Worm (Caenorhabditis elegans) whole organism, late embryonic: ENCODE results near the gene nhr-172.

Experiments
- C08G9.2 ChIP-seq: sonication (generic microtip); optimal IDR thresholded peaks from 2 replicates; lab custom pipeline; 2016; ENCODE audit warnings: mild to moderate bottlenecking, missing genetic modification characterization, moderate library complexity, missing compliant biosample characterization
- C38D4.7 ChIP-seq: fragments of 200-800 bp; sonication (Bioruptor generic); optimal IDR thresholded peaks from 2 replicates; lab custom pipeline; 2018; ENCODE audit warnings: mild to moderate bottlenecking, missing genetic modification characterization, moderate library complexity, missing compliant biosample characterization
- K02D7.2 ChIP-seq: sonication (generic microtip); optimal IDR thresholded peaks from 2 replicates; lab custom pipeline; 2017; ENCODE audit warnings: mild to moderate bottlenecking, missing genetic modification characterization, missing compliant biosample characterization
- K09A11.1 ChIP-seq: sonication (generic microtip); optimal IDR thresholded peaks from 2 replicates; lab custom pipeline; 2017; ENCODE audit warnings: antibody characterized with exemption, mild to moderate bottlenecking, missing genetic modification characterization, missing compliant biosample characterization; ENCODE audit not compliant: insufficient read depth
- T23F11.4 ChIP-seq: fragments of 200-800 bp; sonication (Bioruptor generic); optimal IDR thresholded peaks from 2 replicates; lab custom pipeline; 2018; ENCODE audit warnings: mild to moderate bottlenecking, missing genetic modification characterization, missing compliant biosample characterization
- ahr-1 ChIP-seq: sonication (generic microtip); optimal IDR thresholded peaks from 2 replicates; lab custom pipeline; 2016; ENCODE audit warnings: missing genetic modification characterization, missing compliant biosample characterization
- ama-1 ChIP-seq: fragments of 150-350 bp; optimal IDR thresholded peaks from 2 replicates; lab custom pipeline; 2014
- ceh-14 ChIP-seq: sonication (generic microtip); optimal IDR thresholded peaks from 2 replicates; lab custom pipeline; 2016; ENCODE audit warnings: missing genotype, missing genetic modification characterization, missing compliant biosample characterization
- ceh-18 ChIP-seq: sonication (generic microtip); optimal IDR thresholded peaks from 2 replicates; lab custom pipeline; 2016; ENCODE audit warnings: missing genetic modification characterization, missing compliant biosample characterization
- ceh-2 ChIP-seq: sonication (generic microtip); optimal IDR thresholded peaks from 2 replicates; lab custom pipeline; 2016; ENCODE audit warnings: missing genotype, missing genetic modification characterization, missing compliant biosample characterization
- ceh-22 ChIP-seq: sonication (generic microtip); optimal IDR thresholded peaks from 2 replicates; lab custom pipeline; 2017; ENCODE audit warnings: missing biosample characterization, missing genetic modification characterization
- ceh-24 ChIP-seq: sonication (generic microtip); optimal IDR thresholded peaks from 2 replicates; lab custom pipeline; 2016; ENCODE audit warnings: mild to moderate bottlenecking, missing genetic modification characterization, missing compliant biosample characterization
- ceh-30 ChIP-seq: fragments of 150-350 bp; optimal IDR thresholded peaks from 2 replicates; lab custom pipeline; 2014; ENCODE audit warnings: missing biosample characterization, missing genetic modification characterization
- ceh-34 ChIP-seq: sonication (generic microtip); optimal IDR thresholded peaks from 2 replicates; lab custom pipeline; 2016; ENCODE audit warnings: mild to moderate bottlenecking, missing genetic modification characterization, missing compliant biosample characterization
- ceh-45 ChIP-seq: fragments of 200-800 bp; sonication (Bioruptor generic); IDR thresholded peaks from 2 replicates; pipeline ENCODE4 v1.3.6; 2022; ENCODE audit warnings: missing genetic modification reagents, missing genetic modification characterization, missing compliant biosample characterization
- ceh-48 ChIP-seq: sonication (generic microtip); optimal IDR thresholded peaks from 2 replicates; lab custom pipeline; 2016; ENCODE audit warnings: missing genetic modification characterization, inconsistent platforms, missing compliant biosample characterization
- ceh-6 ChIP-seq: fragments of 200-800 bp; sonication (Bioruptor generic); optimal IDR thresholded peaks from 2 replicates; lab custom pipeline; 2018; ENCODE audit warnings: mild to moderate bottlenecking, missing genetic modification characterization, missing compliant biosample characterization
- che-1 ChIP-seq: sonication (generic microtip); optimal IDR thresholded peaks from 2 replicates; lab custom pipeline; 2016; ENCODE audit warnings: mild to moderate bottlenecking, missing genetic modification characterization, missing compliant biosample characterization
- dmd-4 ChIP-seq: sonication (generic microtip); optimal IDR thresholded peaks from 2 replicates; lab custom pipeline; 2016; ENCODE audit warnings: borderline replicate concordance, missing genetic modification characterization, missing compliant biosample characterization
- elt-2 ChIP-seq: sonication (generic microtip); optimal IDR thresholded peaks from 2 replicates; lab custom pipeline; 2016; ENCODE audit warnings: missing genetic modification reagents, missing genetic modification characterization, missing compliant biosample characterization
- elt-4 ChIP-seq: sonication (generic microtip); optimal IDR thresholded peaks from 2 replicates; lab custom pipeline; 2016; ENCODE audit warnings: missing genetic modification characterization, missing compliant biosample characterization
- fax-1 ChIP-seq: sonication (generic microtip); optimal IDR thresholded peaks from 2 replicates; lab custom pipeline; 2016; ENCODE audit warnings: missing genotype, missing genetic modification characterization, missing compliant biosample characterization
- fkh-10 ChIP-seq: fragments of 150-350 bp; optimal IDR thresholded peaks from 2 replicates; lab custom pipeline; 2014; ENCODE audit warnings: missing biosample characterization, missing genetic modification reagents, missing genetic modification characterization
- hlh-13 ChIP-seq: fragments of 200-800 bp; sonication (Bioruptor generic); optimal IDR thresholded peaks from 2 replicates; lab custom pipeline; 2018; ENCODE audit warnings: mild to moderate bottlenecking, missing genetic modification characterization, missing compliant biosample characterization
- hlh-8 ChIP-seq: sonication (generic microtip); optimal IDR thresholded peaks from 2 replicates; lab custom pipeline; 2016; ENCODE audit warnings: missing genotype, missing genetic modification characterization, missing compliant biosample characterization
- lin-11 ChIP-seq: fragments of 200-800 bp; sonication (Bioruptor generic); optimal IDR thresholded peaks from 2 replicates; lab custom pipeline; 2018; ENCODE audit warnings: mild to moderate bottlenecking, missing genetic modification characterization, missing compliant biosample characterization
- madf-2 ChIP-seq: sonication (generic microtip); optimal IDR thresholded peaks from 2 replicates; lab custom pipeline; 2017; ENCODE audit warnings: missing genetic modification characterization, missing compliant biosample characterization
- mec-3 ChIP-seq: sonication (generic microtip); optimal IDR thresholded peaks from 2 replicates; lab custom pipeline; 2016; ENCODE audit warnings: borderline replicate concordance, missing genetic modification characterization, missing compliant biosample characterization
- nhr-11 ChIP-seq: fragments of 150-350 bp; optimal IDR thresholded peaks from 2 replicates; lab custom pipeline; 2014; ENCODE audit warnings: missing biosample characterization, missing genetic modification characterization
- nhr-232 ChIP-seq: sonication (generic microtip); optimal IDR thresholded peaks from 2 replicates; lab custom pipeline; 2016; ENCODE audit warnings: missing genetic modification characterization, missing compliant biosample characterization
- npax-4 ChIP-seq: sonication (generic microtip); optimal IDR thresholded peaks from 2 replicates; lab custom pipeline; 2016; ENCODE audit warnings: missing genetic modification characterization, missing compliant biosample characterization
- odd-2 ChIP-seq: sonication (generic microtip); optimal IDR thresholded peaks from 2 replicates; lab custom pipeline; 2017; ENCODE audit warnings: antibody characterized with exemption, mild to moderate bottlenecking, missing genetic modification characterization, missing compliant biosample characterization
- pat-9 ChIP-seq: fragments of 200-800 bp; sonication (Bioruptor generic); optimal IDR thresholded peaks from 2 replicates; lab custom pipeline; 2018; ENCODE audit warnings: mild to moderate bottlenecking, missing genetic modification characterization, moderate library complexity, missing compliant biosample characterization
- pax-1 ChIP-seq: fragments of 150-350 bp; optimal IDR thresholded peaks from 2 replicates; lab custom pipeline; 2014; ENCODE audit warnings: missing biosample characterization, missing genetic modification characterization
- pha-2 ChIP-seq: sonication (generic microtip); optimal IDR thresholded peaks from 2 replicates; lab custom pipeline; 2017; ENCODE audit warnings: mild to moderate bottlenecking, missing genetic modification characterization, missing compliant biosample characterization
- pha-4 ChIP-seq: fragments of 150-350 bp; optimal IDR thresholded peaks from 2 replicates; lab custom pipeline; 2018; ENCODE audit warnings: missing biosample characterization, missing genetic modification reagents, missing genetic modification characterization
- pqm-1 ChIP-seq: sonication (generic microtip); optimal IDR thresholded peaks from 2 replicates; lab custom pipeline; 2016; ENCODE audit warnings: missing genetic modification characterization, missing compliant biosample characterization
- sdc-2 ChIP-seq: sonication (generic microtip); optimal IDR thresholded peaks from 2 replicates; lab custom pipeline; 2016; ENCODE audit warnings: missing genotype, missing genetic modification characterization, missing compliant biosample characterization
- sox-2 ChIP-seq: fragments of 200-800 bp; sonication (Bioruptor generic); IDR thresholded peaks from 2 replicates; pipeline ENCODE4 v1.3.6; 2022; ENCODE audit warnings: missing genetic modification reagents, missing genetic modification characterization, missing compliant biosample characterization
- syd-9 ChIP-seq: sonication (generic microtip); optimal IDR thresholded peaks from 2 replicates; lab custom pipeline; 2016; ENCODE audit warnings: mild to moderate bottlenecking, missing genetic modification characterization, moderate library complexity, missing compliant biosample characterization
- tbx-2 ChIP-seq: sonication (generic microtip); optimal IDR thresholded peaks from 2 replicates; lab custom pipeline; 2016; ENCODE audit warnings: missing genetic modification characterization, missing compliant biosample characterization
- tbx-7 ChIP-seq: sonication (generic microtip); optimal IDR thresholded peaks from 2 replicates; lab custom pipeline; 2016; ENCODE audit warnings: missing genotype, missing genetic modification characterization, missing compliant biosample characterization
- ttx-3 ChIP-seq: sonication (generic microtip); optimal IDR thresholded peaks from 2 replicates; lab custom pipeline; 2016; ENCODE audit warnings: missing genetic modification reagents, missing genetic modification characterization, missing compliant biosample characterization
- unc-86 ChIP-seq: sonication (generic microtip); optimal IDR thresholded peaks from 2 replicates; lab custom pipeline; 2016; ENCODE audit warnings: missing genetic modification characterization, missing compliant biosample characterization
- ztf-16 ChIP-seq: sonication (generic microtip); optimal IDR thresholded peaks from 2 replicates; lab custom pipeline; 2017; ENCODE audit warnings: missing genetic modification characterization, missing compliant biosample characterization

Gene nhr-172

DNA sequence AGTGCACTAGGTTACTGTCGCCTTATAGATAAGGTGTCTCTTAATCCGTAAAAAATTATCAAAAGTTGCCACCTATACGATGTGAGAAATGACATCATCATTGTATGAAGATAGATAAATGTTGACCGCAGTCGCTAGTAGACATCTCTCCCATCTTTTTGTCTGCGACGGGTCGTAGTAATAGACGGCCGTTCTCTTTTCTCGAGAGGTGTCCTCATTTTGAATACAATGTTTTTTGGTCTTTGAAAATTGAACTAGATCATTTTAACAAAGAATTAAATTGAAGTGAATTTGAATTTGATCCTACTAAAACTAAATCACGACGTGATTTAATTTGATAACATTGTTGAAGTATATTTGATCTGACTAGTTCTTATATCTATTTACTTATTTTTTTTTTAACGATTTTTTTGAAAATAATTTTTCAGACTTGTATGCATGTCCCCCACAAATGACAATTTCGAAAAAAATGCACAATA lies at the start of gene nhr-172, which contains the start of gene str-31:
Gene nhr-172 (plus strand): TSS at position 429 of the 479 bp plus-strand sequence.
Gene str-31 (minus strand): TSS at position 101 of the 479 bp plus-strand sequence.
- TF ChIP-seq elt-2 (tag; lab: Kevin White, UChicago) (peak; percentile 63), hlh-13 (GFP tag; lab: Kevin White, UChicago) (no peak)

DNA sequence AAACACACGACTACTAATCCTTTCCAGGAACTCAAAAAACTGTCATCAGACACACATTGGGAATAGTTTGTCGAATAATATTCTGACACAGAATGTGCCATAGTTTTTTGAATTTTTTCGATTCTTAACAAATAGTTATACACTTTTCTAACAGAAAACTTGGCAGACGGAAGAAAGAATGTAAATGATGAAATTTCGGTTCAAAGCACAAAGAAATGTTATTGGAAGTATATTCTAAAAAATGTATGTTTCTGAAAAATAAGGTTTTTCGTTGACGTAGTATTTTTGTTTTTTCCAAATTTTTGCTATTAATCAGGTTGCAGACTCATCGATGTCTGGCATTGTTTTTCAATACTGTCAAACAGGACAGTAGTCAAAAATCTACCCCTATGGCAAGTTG lies 47.9 kb upstream of the nhr-172 start, which contains the start of gene srh-92:
Gene srh-92 (minus strand): TSS at position 101 of the 400 bp plus-strand sequence.
- TF ChIP-seq ama-1 (no peak), sox-2 (GFP tag; lab: Robert Waterston, UW) (no peak), ztf-16 (no peak), ceh-2 (tag; lab: Kevin White, UChicago) (no peak), elt-2 (tag; lab: Kevin White, UChicago) (no peak), fkh-10 (no peak), lin-11 (no peak), T23F11.4 (GFP tag; lab: Kevin White, UChicago) (no peak), che-1 (tag; lab: Kevin White, UChicago) (no peak), ceh-6 (GFP tag; lab: Kevin White, UChicago) (no peak), ttx-3 (tag; lab: Kevin White, UChicago) (no peak), C08G9.2 (tag; lab: Kevin White, UChicago) (no peak), ceh-22 (tag; lab: Kevin White, UChicago) (no peak), elt-4 (tag; lab: Kevin White, UChicago) (no peak), hlh-13 (GFP tag; lab: Kevin White, UChicago) (no peak), ceh-45 (no peak), hlh-8 (no peak)
- TF ChIP-seq, all 69 proteins: peak for 0

DNA sequence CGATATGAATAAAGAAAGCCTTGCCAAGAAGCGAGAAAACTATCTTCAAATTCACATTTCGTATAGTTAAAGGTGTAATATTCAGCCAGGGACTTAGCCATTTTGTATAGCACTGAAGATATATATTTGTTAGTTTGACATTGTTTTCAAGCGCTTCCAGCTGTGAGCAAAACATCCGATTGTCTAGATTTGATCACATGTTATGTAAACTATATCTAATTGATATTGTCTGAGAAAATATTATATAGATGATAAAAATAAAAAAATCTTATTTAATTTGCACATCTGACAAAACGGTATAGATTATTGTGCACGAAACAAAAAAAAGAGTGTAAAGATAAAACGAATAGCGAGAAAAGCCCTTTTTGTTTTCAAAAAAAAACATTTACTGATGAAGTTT lies 44.1 kb upstream of the nhr-172 start, which contains the start of gene srh-89:
Gene srh-89 (minus strand): TSS at position 101 of the 400 bp plus-strand sequence.
- no peak for TF ChIP-seq lin-11
- TF ChIP-seq ceh-18 (tag; lab: Kevin White, UChicago), result no peak
- TF ChIP-seq K02D7.2 (tag; lab: Kevin White, UChicago), result no peak
- no peak for TF ChIP-seq pax-1 (tag; lab: Kevin White, UChicago)
- no peak for TF ChIP-seq ztf-16
- TF ChIP-seq ceh-14 (tag; lab: Kevin White, UChicago), result no peak
- TF ChIP-seq elt-4 (tag; lab: Kevin White, UChicago), result no peak

DNA sequence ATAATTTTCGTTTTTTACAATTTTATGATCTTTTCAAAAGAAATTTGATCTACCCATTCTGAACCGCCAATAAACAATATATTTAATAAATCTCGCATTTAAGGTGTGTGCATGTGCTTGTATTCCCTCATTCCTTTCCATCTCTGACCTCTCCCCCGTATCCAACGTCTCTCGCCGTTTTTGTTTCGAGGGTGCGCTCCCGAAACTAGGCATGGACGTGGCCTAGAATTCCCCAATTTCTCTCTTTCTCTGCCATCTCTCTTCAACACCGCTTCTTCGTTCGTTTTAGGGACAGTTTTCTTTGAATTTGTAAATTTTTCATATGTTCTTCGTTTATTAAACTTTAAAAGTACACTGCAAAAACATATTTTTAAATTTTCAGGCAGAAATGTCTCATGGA lies 43.3 kb upstream of the nhr-172 start, which contains the start of gene F25E5.1:
Gene F25E5.1 (plus strand): TSS at position 376 of the 400 bp plus-strand sequence.
- TF ChIP-seq sdc-2 (tag; lab: Kevin White, UChicago) (peak; percentile 47), ttx-3 (tag; lab: Kevin White, UChicago) (no peak), odd-2 (tag; lab: Kevin White, UChicago) (no peak), syd-9 (tag; lab: Kevin White, UChicago) (no peak), K09A11.1 (tag; lab: Kevin White, UChicago) (no peak), C08G9.2 (tag; lab: Kevin White, UChicago) (peak; percentile 81), unc-86 (tag; lab: Kevin White, UChicago) (peak; percentile 15), nhr-11 (no peak), pha-2 (tag; lab: Kevin White, UChicago) (no peak), ceh-22 (tag; lab: Kevin White, UChicago) (no peak), fax-1 (tag; lab: Kevin White, UChicago) (peak; percentile 15), ceh-48 (tag; lab: Kevin White, UChicago) (no peak), dmd-4 (peak; percentile 27), pqm-1 (tag; lab: Kevin White, UChicago) (no peak), pha-4 (no peak), mec-3 (tag; lab: Kevin White, UChicago) (no peak), tbx-2 (tag; lab: Kevin White, UChicago) (peak; percentile 80), ceh-24 (tag; lab: Kevin White, UChicago) (no peak), npax-4 (tag; lab: Kevin White, UChicago) (no peak), madf-2 (tag; lab: Kevin White, UChicago) (no peak), nhr-232 (no peak), che-1 (tag; lab: Kevin White, UChicago) (no peak), tbx-7 (tag; lab: Kevin White, UChicago) (peak; percentile 53), sox-2 (GFP tag; lab: Robert Waterston, UW) (no peak), C38D4.7 (GFP tag; lab: Kevin White, UChicago) (no peak), fkh-10 (no peak), ceh-30 (tag; lab: Kevin White, UChicago) (no peak), ceh-14 (tag; lab: Kevin White, UChicago) (peak; percentile 70), ahr-1 (no peak), ceh-6 (GFP tag; lab: Kevin White, UChicago) (no peak), ceh-34 (tag; lab: Kevin White, UChicago) (peak; percentile 67), pat-9 (no peak), T23F11.4 (GFP tag; lab: Kevin White, UChicago) (no peak)
